Fruit fly (Drosophila melanogaster): ENCODE data around the gene CG33946.
A peak's percentile ranks its signal among the peaks of the same experiment; 100 is the strongest.

CG33946 gene

dm6 chr3L:6217806-6218205, 2.6 kb upstream of the CG33946 start, which contains the start of gene LanA:
TSS of gene LanA (minus strand) at chr3L:6218022.
- TF ChIP-seq ey (GFP tag; optimal IDR thresholded peaks at IDR 0.05) (no peak), fru (GFP tag; optimal IDR thresholded peaks at IDR 0.05) (no peak), foxo (GFP tag; optimal IDR thresholded peaks at IDR 0.05) (no peak), Abd-B (GFP tag; optimal IDR thresholded peaks at IDR 0.05) (no peak), Dfd (GFP tag; optimal IDR thresholded peaks at IDR 0.05) (no peak), rgr (GFP tag; optimal IDR thresholded peaks at IDR 0.05) (no peak), dmrt93B (GFP tag; optimal IDR thresholded peaks at IDR 0.05) (no peak), Sp1 (GFP tag; optimal IDR thresholded peaks at IDR 0.05) (peak; percentile 6), GATAd (GFP tag; optimal IDR thresholded peaks at IDR 0.05) (no peak), woc (GFP tag; optimal IDR thresholded peaks at IDR 0.05) (no peak), Hnf4 (GFP tag; optimal IDR thresholded peaks at IDR 0.05) (no peak), sv (GFP tag; optimal IDR thresholded peaks at IDR 0.05) (no peak), Jra (GFP tag; optimal IDR thresholded peaks at IDR 0.05) (no peak), h (GFP tag; optimal IDR thresholded peaks at IDR 0.05) (no peak), CG32264 (GFP tag; optimal IDR thresholded peaks at IDR 0.05) (no peak), usp (GFP tag; optimal IDR thresholded peaks at IDR 0.05) (no peak), sage (GFP tag; optimal IDR thresholded peaks at IDR 0.05) (no peak), jim (GFP tag; optimal IDR thresholded peaks at IDR 0.05) (no peak), Hr83 (GFP tag; optimal IDR thresholded peaks at IDR 0.05; ENCODE audit: poor library complexity, severe bottlenecking) (peak; percentile 16), CrebA (GFP tag; optimal IDR thresholded peaks at IDR 0.05; ENCODE audit: borderline replicate concordance) (no peak), Myc (optimal IDR thresholded peaks at IDR 0.05) (no peak), dl (GFP tag; optimal IDR thresholded peaks at IDR 0.05; ENCODE audit: insufficient read depth in 1 of 2, partially characterized antibody in 2 of 2) (no peak), Hr78 (GFP tag; optimal IDR thresholded peaks at IDR 0.05) (no peak), Mio (GFP tag; optimal IDR thresholded peaks at IDR 0.05) (no peak), CG9705 (GFP tag; optimal IDR thresholded peaks at IDR 0.05) (no peak), Dif (GFP tag; optimal IDR thresholded peaks at IDR 0.05; ENCODE audit: partially characterized antibody) (peak; percentile 52), HLH106 (tag; optimal IDR thresholded peaks at IDR 0.05) (peak; percentile 8), psq (GFP tag; optimal IDR thresholded peaks at IDR 0.05) (no peak), OdsH (GFP tag; optimal IDR thresholded peaks at IDR 0.05) (no peak), br (GFP tag; optimal IDR thresholded peaks at IDR 0.05) (no peak), Rel (GFP tag; optimal IDR thresholded peaks at IDR 0.05) (no peak), Rel (tag; optimal IDR thresholded peaks at IDR 0.05) (peak; percentile 45), dsf (GFP tag; optimal IDR thresholded peaks at IDR 0.05; ENCODE audit: borderline replicate concordance) (no peak), brk (GFP tag; optimal IDR thresholded peaks at IDR 0.05) (no peak), lola (GFP tag; optimal IDR thresholded peaks at IDR 0.05) (no peak), N (GFP tag; optimal IDR thresholded peaks at IDR 0.05) (no peak), tai (GFP tag; optimal IDR thresholded peaks at IDR 0.05) (no peak), pan (optimal IDR thresholded peaks at IDR 0.05) (no peak), Vsx2 (GFP tag; optimal IDR thresholded peaks at IDR 0.05; ENCODE audit: partially characterized antibody) (peak; percentile 22)

dm6 chr3L:6218517-6219155, 1.7 kb upstream of the CG33946 start:
- TF ChIP-seq usp (GFP tag; optimal IDR thresholded peaks at IDR 0.05) (no peak), CrebA (GFP tag; optimal IDR thresholded peaks at IDR 0.05; ENCODE audit: borderline replicate concordance) (peak; percentile 84), dl (GFP tag; optimal IDR thresholded peaks at IDR 0.05; ENCODE audit: insufficient read depth in 1 of 2, partially characterized antibody in 2 of 2) (peak in 1 of 2 experiments; percentile 23), Dfd (GFP tag; optimal IDR thresholded peaks at IDR 0.05) (no peak), sage (GFP tag; optimal IDR thresholded peaks at IDR 0.05) (peak; percentile 75), OdsH (GFP tag; optimal IDR thresholded peaks at IDR 0.05) (no peak), CG9705 (GFP tag; optimal IDR thresholded peaks at IDR 0.05) (no peak), foxo (GFP tag; optimal IDR thresholded peaks at IDR 0.05) (peak in 1 of 2 experiments; percentile 52), Rel (GFP tag; optimal IDR thresholded peaks at IDR 0.05) (peak; percentile 57), Rel (tag; optimal IDR thresholded peaks at IDR 0.05) (no peak), psq (GFP tag; optimal IDR thresholded peaks at IDR 0.05) (peak; percentile 84)
